Worm (Caenorhabditis elegans) whole organism, mixed stage, embryonic: ENCODE results near the gene C49A9.4.

ENCODE experiments used
- bed-3 ChIP-seq: fragments of 200-800 bp; sonication (Bioruptor generic); optimal IDR thresholded peaks from 3 replicates; lab custom pipeline; 2018; ENCODE audit warnings: mild to moderate bottlenecking, missing genetic modification characterization, moderate library complexity, missing compliant biosample characterization
- ceh-39 ChIP-seq: fragments of 150-350 bp; optimal IDR thresholded peaks from 2 replicates; lab custom pipeline; 2014; ENCODE audit warnings: missing biosample characterization, missing genetic modification characterization
- ceh-43 ChIP-seq: fragments of 200-800 bp; sonication (Bioruptor generic); optimal IDR thresholded peaks from 2 replicates; lab custom pipeline; 2018; ENCODE audit warnings: mild to moderate bottlenecking, missing genetic modification characterization, moderate library complexity, missing compliant biosample characterization
- ceh-83 ChIP-seq: fragments of 200-800 bp; sonication (Bioruptor generic); optimal IDR thresholded peaks from 2 replicates; lab custom pipeline; 2018; ENCODE audit warnings: mild to moderate bottlenecking, missing genetic modification characterization, missing compliant biosample characterization
- ces-1 ChIP-seq: fragments of 150-350 bp; optimal IDR thresholded peaks from 2 replicates; lab custom pipeline; 2014; ENCODE audit warnings: missing biosample characterization, missing genetic modification reagents, missing genetic modification characterization
- cnd-1 ChIP-seq: fragments of 200-800 bp; sonication (Bioruptor generic); optimal IDR thresholded peaks from 2 replicates; lab custom pipeline; 2018; ENCODE audit warnings: mild to moderate bottlenecking, missing genetic modification characterization, missing compliant biosample characterization
- drap-1 ChIP-seq: fragments of 200-800 bp; sonication (Bioruptor generic); optimal IDR thresholded peaks from 3 replicates; lab custom pipeline; 2018; ENCODE audit warnings: mild to moderate bottlenecking, missing genetic modification characterization, missing compliant biosample characterization
- elt-3 ChIP-seq: fragments of 150-350 bp; optimal IDR thresholded peaks from 2 replicates; lab custom pipeline; 2014; ENCODE audit warnings: missing biosample characterization, missing genetic modification characterization
- flh-1 ChIP-seq: fragments of 200-800 bp; sonication (Bioruptor generic); optimal IDR thresholded peaks from 2 replicates; lab custom pipeline; 2018; ENCODE audit warnings: mild to moderate bottlenecking, missing genetic modification characterization, moderate library complexity, missing compliant biosample characterization
- ham-2 ChIP-seq: fragments of 200-800 bp; sonication (Bioruptor generic); optimal IDR thresholded peaks from 2 replicates; lab custom pipeline; 2018; ENCODE audit warnings: mild to moderate bottlenecking, missing genetic modification characterization, missing compliant biosample characterization
- hlh-1 ChIP-seq: fragments of 150-350 bp; optimal IDR thresholded peaks from 2 replicates; lab custom pipeline; 2014; ENCODE audit warnings: missing biosample characterization, missing genetic modification reagents, missing genetic modification characterization
- lin-32 ChIP-seq: fragments of 200-800 bp; sonication (Bioruptor generic); optimal IDR thresholded peaks from 2 replicates; lab custom pipeline; 2018; ENCODE audit warnings: mild to moderate bottlenecking, missing genetic modification characterization, missing compliant biosample characterization
- lsy-2 ChIP-seq: fragments of 150-350 bp; optimal IDR thresholded peaks from 2 replicates; lab custom pipeline; 2014; ENCODE audit warnings: missing biosample characterization, missing genetic modification characterization
- mab-5 ChIP-seq: fragments of 150-350 bp; optimal IDR thresholded peaks from 2 replicates; lab custom pipeline; 2014; ENCODE audit warnings: missing biosample characterization, missing genetic modification characterization
- mep-1 ChIP-seq: fragments of 150-350 bp; optimal IDR thresholded peaks from 2 replicates; lab custom pipeline; 2017; ENCODE audit warnings: missing biosample characterization, missing genetic modification reagents, missing genetic modification characterization, inconsistent platforms
- mls-2 ChIP-seq: sonication (generic microtip); optimal IDR thresholded peaks from 2 replicates; lab custom pipeline; 2016; ENCODE audit warnings: mild to moderate bottlenecking, missing genetic modification characterization, moderate library complexity, missing compliant biosample characterization
- nhr-12 ChIP-seq: fragments of 150-350 bp; optimal IDR thresholded peaks from 2 replicates; lab custom pipeline; 2014; ENCODE audit warnings: missing biosample characterization, missing genetic modification characterization
- nhr-2 ChIP-seq: fragments of 150-350 bp; optimal IDR thresholded peaks from 2 replicates; lab custom pipeline; 2014; ENCODE audit warnings: missing biosample characterization, missing genetic modification characterization
- nhr-237 ChIP-seq: fragments of 150-350 bp; optimal IDR thresholded peaks from 2 replicates; lab custom pipeline; 2014; ENCODE audit warnings: missing biosample characterization, missing genetic modification characterization
- nhr-28 ChIP-seq: fragments of 150-350 bp; optimal IDR thresholded peaks from 2 replicates; lab custom pipeline; 2014; ENCODE audit warnings: missing biosample characterization, missing genetic modification characterization
- nhr-76 ChIP-seq: sonication (generic microtip); optimal IDR thresholded peaks from 2 replicates; lab custom pipeline; 2017; ENCODE audit warnings: missing biosample characterization, missing genetic modification characterization
- pha-4 ChIP-seq: fragments of 150-350 bp; optimal IDR thresholded peaks from 2 replicates; lab custom pipeline; 2018; ENCODE audit warnings: missing biosample characterization, missing genetic modification reagents, missing genetic modification characterization
- sem-2 ChIP-seq: fragments of 200-800 bp; sonication (Bioruptor generic); optimal IDR thresholded peaks from 2 replicates; lab custom pipeline; 2018; ENCODE audit warnings: mild to moderate bottlenecking, missing genetic modification characterization, missing compliant biosample characterization
- snpc-4 ChIP-seq: fragments of 150-350 bp; optimal IDR thresholded peaks from 2 replicates; lab custom pipeline; 2014; ENCODE audit warnings: missing biosample characterization, missing genetic modification characterization
- sptf-1 ChIP-seq: sonication (generic microtip); optimal IDR thresholded peaks from 2 replicates; lab custom pipeline; 2017; ENCODE audit warnings: mild to moderate bottlenecking, missing genetic modification characterization, moderate library complexity, missing compliant biosample characterization
- tbx-8 ChIP-seq: fragments of 200-800 bp; sonication (Bioruptor generic); optimal IDR thresholded peaks from 2 replicates; lab custom pipeline; 2018; ENCODE audit warnings: mild to moderate bottlenecking, missing genetic modification characterization, moderate library complexity, missing compliant biosample characterization
- unc-120 ChIP-seq: sonication (generic microtip); optimal IDR thresholded peaks from 2 replicates; lab custom pipeline; 2017; ENCODE audit warnings: missing genetic modification characterization, missing compliant biosample characterization; ENCODE audit not compliant: poor library complexity, severe bottlenecking
- unc-62 ChIP-seq: fragments of 150-350 bp; optimal IDR thresholded peaks from 2 replicates; lab custom pipeline; 2014; ENCODE audit warnings: missing biosample characterization, missing genetic modification reagents, missing genetic modification characterization
- zip-8 ChIP-seq: fragments of 150-350 bp; optimal IDR thresholded peaks from 2 replicates; lab custom pipeline; 2014; ENCODE audit warnings: missing biosample characterization, missing genetic modification characterization
- ztf-11 ChIP-seq: fragments of 150-350 bp; optimal IDR thresholded peaks from 2 replicates; lab custom pipeline; 2014; ENCODE audit warnings: missing biosample characterization, missing genetic modification characterization

The C49A9.4 gene

DNA sequence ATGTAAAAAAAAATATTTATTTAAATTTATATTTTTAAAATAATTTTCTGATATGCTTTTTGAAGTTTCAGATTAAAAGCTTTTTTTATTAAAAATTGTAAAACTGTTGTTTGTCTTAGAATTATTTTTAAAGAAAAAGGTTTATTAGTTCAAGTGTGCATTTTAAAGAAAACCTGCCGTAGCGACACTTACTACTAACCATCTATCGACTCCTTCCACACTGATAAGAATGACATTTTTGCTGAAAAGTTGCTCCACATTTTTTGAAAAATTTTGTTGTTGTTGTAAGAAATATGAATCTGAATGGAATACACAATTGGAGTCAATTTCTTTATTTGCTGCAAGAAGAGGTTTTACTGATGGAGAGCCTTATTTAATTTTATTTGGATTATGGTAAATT lies 8.5 kb downstream of the C49A9.4 start, which contains the start of gene C49A9.1:
Gene C49A9.1, plus strand, starts transcription at position 217 of the 400 bp plus-strand sequence.
- TF ChIP-seq lin-32: no peak
- TF ChIP-seq hlh-1 (tag; lab: Kevin White, UChicago): no peak
- TF ChIP-seq ceh-43: no peak
- TF ChIP-seq sem-2 (GFP tag; lab: Kevin White, UChicago): no peak
- TF ChIP-seq tbx-8 (GFP tag; lab: Kevin White, UChicago): no peak
- TF ChIP-seq nhr-12 (tag; lab: Kevin White, UChicago): no peak
- TF ChIP-seq ceh-39 (tag; lab: Kevin White, UChicago): no peak
- no peak for TF ChIP-seq ceh-83 (GFP tag; lab: Kevin White, UChicago)
- TF ChIP-seq mep-1 (tag; lab: Kevin White, UChicago): no peak
- TF ChIP-seq mls-2: no peak
- no peak for TF ChIP-seq nhr-2
- TF ChIP-seq nhr-237: no peak
- no peak for TF ChIP-seq unc-120 (tag; lab: Kevin White, UChicago)
- TF ChIP-seq mab-5 (tag; lab: Kevin White, UChicago): no peak

DNA sequence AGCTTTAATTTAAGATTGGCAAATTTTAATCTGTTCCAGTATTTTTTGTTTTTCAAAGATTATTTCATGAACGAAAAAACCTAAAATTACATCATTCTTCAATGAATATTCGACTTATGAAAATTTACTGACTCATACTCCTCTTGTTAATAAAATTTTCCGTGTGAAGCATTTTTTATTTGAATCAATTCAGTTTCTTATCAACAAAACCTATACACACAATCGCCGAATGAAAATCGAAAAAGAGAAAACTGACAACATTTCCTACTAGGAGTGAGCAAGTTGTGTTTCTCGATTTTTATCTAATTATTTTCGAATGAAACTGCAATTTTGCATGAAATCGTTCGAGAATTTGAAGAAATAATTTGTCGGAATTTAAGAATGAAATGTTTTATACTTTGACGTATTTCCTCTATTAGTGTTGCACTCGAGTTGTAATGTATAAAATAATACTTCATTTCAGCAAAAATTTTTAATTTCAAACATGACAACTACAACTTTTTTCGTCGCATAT lies 11.1 kb downstream of the C49A9.4 start, which contains the start of gene F58F9.4:
Gene F58F9.4, plus strand, starts transcription at position 464 of the 514 bp plus-strand sequence.
- TF ChIP-seq sem-2 (GFP tag; lab: Kevin White, UChicago) (no peak), mab-5 (tag; lab: Kevin White, UChicago) (no peak)

DNA sequence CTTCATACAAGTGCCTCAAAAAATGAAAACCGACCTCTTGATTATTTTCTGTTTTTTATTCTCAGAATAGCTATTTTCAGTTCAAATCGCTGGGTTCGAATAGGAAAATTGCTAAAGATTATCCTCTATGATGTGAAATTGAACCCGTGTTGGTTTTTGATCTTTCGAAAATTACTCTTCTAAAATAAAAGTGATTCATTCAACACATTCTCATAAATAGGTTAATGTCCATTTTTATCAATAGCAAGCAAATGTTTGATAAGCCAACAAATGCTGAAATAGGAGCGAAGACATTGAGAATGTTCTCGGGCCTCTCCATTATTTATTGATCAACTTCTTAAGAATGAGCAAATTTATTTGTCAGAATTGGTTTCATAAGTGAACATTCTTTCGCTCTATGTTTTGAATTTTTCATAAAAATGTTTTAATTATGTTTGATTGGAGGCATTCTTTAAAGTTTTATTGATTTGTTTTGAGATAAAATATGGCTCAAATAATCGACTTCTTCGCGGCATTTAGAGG lies 13.3 kb downstream of the C49A9.4 start, which contains the start of gene F58F9.3:
Gene F58F9.3, plus strand, starts transcription at position 472 of the 522 bp plus-strand sequence.
- no peak for TF ChIP-seq snpc-4 (tag; lab: Kevin White, UChicago)
- TF ChIP-seq ztf-11: no peak
- no peak for TF ChIP-seq pha-4 (tag; lab: Kevin White, UChicago)
- TF ChIP-seq lsy-2 (tag; lab: Kevin White, UChicago): no peak
- TF ChIP-seq nhr-28 (tag; lab: Kevin White, UChicago): no peak
- no peak for TF ChIP-seq mab-5 (tag; lab: Kevin White, UChicago)

DNA sequence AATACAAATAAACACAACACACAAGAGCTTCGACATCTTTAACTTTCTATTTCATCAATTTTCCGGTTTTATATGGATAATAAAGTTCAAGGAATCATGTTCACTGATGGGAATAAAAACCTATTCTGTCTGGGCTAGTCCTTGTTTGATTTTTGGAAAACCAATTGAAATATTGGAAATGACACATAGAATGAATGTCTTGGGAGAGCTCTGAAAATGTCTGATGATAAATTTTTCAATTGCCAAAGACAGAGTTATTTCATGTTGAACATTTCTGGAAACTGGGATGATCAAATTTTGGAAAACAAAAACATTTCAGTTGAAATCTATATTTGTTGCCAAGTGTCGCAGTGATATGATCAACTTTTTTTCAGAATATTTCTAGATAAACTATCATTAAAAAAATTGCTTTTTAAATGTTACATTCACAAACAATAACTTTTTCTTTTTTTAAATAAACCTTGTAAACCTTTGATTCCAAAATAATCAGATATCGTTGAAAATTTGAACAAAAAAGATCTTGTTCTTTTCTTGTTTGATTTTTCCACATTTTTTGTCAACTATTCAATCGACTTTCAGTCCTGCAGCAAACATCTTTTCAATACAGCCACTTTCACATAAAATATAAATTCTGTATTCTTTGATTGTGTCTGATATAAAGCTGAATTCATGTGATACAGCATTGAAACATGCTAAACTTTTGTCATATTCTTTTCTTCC lies 18.2 kb downstream of the C49A9.4 start, which contains the start of the genes F58F9.6 and F58F9.8:
Gene F58F9.6, minus strand, starts transcription at position 101 of the 720 bp plus-strand sequence.
Gene F58F9.8, plus strand, starts transcription at position 670 of the 720 bp plus-strand sequence.
- TF ChIP-seq mls-2 (no peak), bed-3 (GFP tag; lab: Kevin White, UChicago) (no peak), mab-5 (tag; lab: Kevin White, UChicago) (no peak), flh-1 (GFP tag; lab: Kevin White, UChicago) (no peak), pha-4 (tag; lab: Kevin White, UChicago) (no peak), ztf-11 (no peak), ham-2 (no peak), ceh-43 (no peak), nhr-2 (no peak), ces-1 (no peak), mep-1 (tag; lab: Kevin White, UChicago) (no peak), cnd-1 (no peak), snpc-4 (tag; lab: Kevin White, UChicago) (no peak)

DNA sequence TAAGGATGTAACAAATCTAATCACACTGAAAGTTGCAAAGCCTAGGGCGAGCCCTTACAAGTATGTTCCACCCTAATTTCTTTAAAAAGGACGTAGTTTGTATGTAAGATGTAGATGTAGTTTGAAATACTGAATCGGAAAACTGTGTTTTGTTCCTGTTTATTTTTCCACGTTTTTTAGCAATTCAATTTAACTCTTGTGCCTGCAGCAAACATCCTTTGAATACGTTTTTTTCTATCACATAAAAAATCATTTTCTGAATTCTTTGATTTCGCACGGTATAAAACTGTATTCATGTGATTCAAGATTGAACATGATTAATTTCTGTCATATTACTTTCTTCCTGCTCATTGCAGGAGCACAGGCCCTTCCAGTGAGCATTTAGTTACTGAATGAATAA lies 20.5 kb downstream of the C49A9.4 start, which contains the start of gene F58F9.9:
Gene F58F9.9, plus strand, starts transcription at position 301 of the 400 bp plus-strand sequence.
- TF ChIP-seq snpc-4 (tag; lab: Kevin White, UChicago) (no peak), unc-62 (GFP tag; lab: Kevin White, UChicago) (no peak), elt-3 (tag; lab: Kevin White, UChicago) (no peak), sptf-1 (tag; lab: Kevin White, UChicago) (no peak), nhr-2 (no peak), unc-120 (tag; lab: Kevin White, UChicago) (no peak), nhr-28 (tag; lab: Kevin White, UChicago) (no peak), zip-8 (tag; lab: Kevin White, UChicago) (no peak), nhr-76 (tag; lab: Kevin White, UChicago) (no peak), drap-1 (no peak), ceh-39 (tag; lab: Kevin White, UChicago) (no peak)
